Worm (Caenorhabditis elegans) whole organism, mixed stage, embryonic: ENCODE measurements around the gene T19D2.3.

ENCODE experiments used
- nhr-2 ChIP-seq: fragments of 150-350 bp; optimal IDR thresholded peaks from 2 replicates; lab custom pipeline; 2014; ENCODE audit warnings: missing biosample characterization, missing genetic modification characterization
- nhr-28 ChIP-seq: fragments of 150-350 bp; optimal IDR thresholded peaks from 2 replicates; lab custom pipeline; 2014; ENCODE audit warnings: missing biosample characterization, missing genetic modification characterization
- pha-4 ChIP-seq: fragments of 150-350 bp; optimal IDR thresholded peaks from 2 replicates; lab custom pipeline; 2018; ENCODE audit warnings: missing biosample characterization, missing genetic modification reagents, missing genetic modification characterization
- unc-39 ChIP-seq: fragments of 150-350 bp; optimal IDR thresholded peaks from 2 replicates; lab custom pipeline; 2014; ENCODE audit warnings: missing biosample characterization, missing genetic modification characterization
- unc-62 ChIP-seq: fragments of 150-350 bp; optimal IDR thresholded peaks from 2 replicates; lab custom pipeline; 2014; ENCODE audit warnings: missing biosample characterization, missing genetic modification reagents, missing genetic modification characterization
- ztf-11 ChIP-seq: fragments of 150-350 bp; optimal IDR thresholded peaks from 2 replicates; lab custom pipeline; 2014; ENCODE audit warnings: missing biosample characterization, missing genetic modification characterization

ce11 chrX:3901389-3901788 lies 37.7 kb upstream of the T19D2.3 start:
- no peak for TF ChIP-seq nhr-2 (tag; lab: Kevin White, UChicago)
- TF ChIP-seq unc-62 (GFP tag; lab: Kevin White, UChicago): no peak
- TF ChIP-seq unc-39 (tag; lab: Kevin White, UChicago): no peak
- TF ChIP-seq pha-4 (tag; lab: Kevin White, UChicago): no peak
- no peak for TF ChIP-seq nhr-28
- TF ChIP-seq ztf-11 (tag; lab: Kevin White, UChicago): no peak
